Fruit fly (Drosophila melanogaster): ENCODE results near the gene daed.

daed gene

DNA sequence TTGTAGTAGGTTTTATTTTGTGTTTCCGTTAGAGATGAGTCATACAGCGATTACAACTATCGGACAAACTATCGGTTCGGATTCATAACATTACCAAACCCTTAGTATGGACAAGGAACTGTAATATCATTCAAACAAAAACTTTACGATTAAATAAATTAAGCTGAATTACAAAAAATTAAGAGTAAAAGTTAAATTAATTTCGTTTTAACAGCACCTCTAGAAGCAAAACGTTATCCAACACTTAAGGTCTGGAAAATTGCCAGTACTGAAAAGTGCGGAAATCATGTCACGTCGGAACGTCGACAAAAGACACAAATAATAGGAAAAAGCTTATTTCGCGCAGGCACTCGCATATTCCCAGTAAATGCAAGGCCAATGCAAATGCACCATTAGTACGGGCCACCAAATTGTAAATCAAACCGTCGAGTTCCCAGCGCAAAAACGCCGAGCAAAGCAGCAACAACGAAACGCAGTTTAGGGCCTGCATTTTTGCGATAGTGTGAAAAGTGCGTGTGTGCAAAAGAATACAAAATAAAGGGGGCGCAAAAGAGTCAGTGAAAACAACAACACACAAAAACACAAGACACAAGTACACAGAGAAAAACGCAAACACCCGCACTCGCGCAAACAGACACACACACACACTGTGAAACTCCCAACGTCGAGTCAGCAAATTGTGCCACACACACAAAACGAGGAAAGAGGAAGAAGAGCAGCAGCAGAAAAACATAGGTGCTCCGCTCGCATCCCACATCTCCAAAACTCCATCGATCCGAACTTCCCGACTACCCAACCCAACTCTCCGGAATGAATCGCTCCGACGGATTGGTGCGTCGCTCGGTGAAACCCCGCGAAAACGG, 10.4 kb upstream of the daed start, which contains the start of the genes CG15387 and sau:
Gene CG15387, minus strand, starts transcription at position 36 of the 863 bp plus-strand sequence.
Gene sau, plus strand, starts transcription at position 84 of the 863 bp plus-strand sequence.
- peak; percentile 85 for TF ChIP-seq nerfin-2 (GFP tag; IDR thresholded peaks at IDR 0.05; ENCODE audit: partially characterized antibody)
- peak; percentile 65 for TF ChIP-seq croc (GFP tag; conservative IDR thresholded peaks at IDR 0.05)
- peak; percentile 76 for TF ChIP-seq tap (tag; optimal IDR thresholded peaks at IDR 0.05)
- peak; percentile 72 for TF ChIP-seq ato (GFP tag; IDR thresholded peaks at IDR 0.05; ENCODE audit: partially characterized antibody)
- TF ChIP-seq Asciz (GFP tag; optimal IDR thresholded peaks at IDR 0.05) = peak; percentile 76
- peak; percentile 84 for TF ChIP-seq CG17359 (tag; optimal IDR thresholded peaks at IDR 0.05)
- TF ChIP-seq CG12391 (tag; optimal IDR thresholded peaks at IDR 0.05) = peak; percentile 95
- peak; percentile 76 for TF ChIP-seq Lhr (GFP tag; optimal IDR thresholded peaks at IDR 0.05)
- peak; percentile 16 for TF ChIP-seq Dp (GFP tag; optimal IDR thresholded peaks at IDR 0.05)
- TF ChIP-seq MESR4 (GFP tag; optimal IDR thresholded peaks at IDR 0.05) = peak; percentile 42
- TF ChIP-seq so (GFP tag; IDR thresholded peaks at IDR 0.05) = peak; percentile 82
- TF ChIP-seq CG30403 (GFP tag; optimal IDR thresholded peaks at IDR 0.05) = peak; percentile 94
- peak; percentile 32 for TF ChIP-seq pfk (GFP tag; optimal IDR thresholded peaks at IDR 0.05)
- TF ChIP-seq jing (GFP tag; optimal IDR thresholded peaks at IDR 0.05) = peak; percentile 9
- no peak for TF ChIP-seq dan (GFP tag; IDR thresholded peaks at IDR 0.05)
- peak; percentile 92 for TF ChIP-seq Ets97D (GFP tag; optimal IDR thresholded peaks at IDR 0.05)
- peak; percentile 99 for TF ChIP-seq CG10267 (tag; optimal IDR thresholded peaks at IDR 0.05)
- peak; percentile 67 for TF ChIP-seq CG10431 (GFP tag; optimal IDR thresholded peaks at IDR 0.05)
- TF ChIP-seq CG12744 (GFP tag; optimal IDR thresholded peaks at IDR 0.05) = peak; percentile 90
- TF ChIP-seq CG9215 (GFP tag; IDR thresholded peaks at IDR 0.05) = peak; percentile 77
- TF ChIP-seq PHDP (tag; optimal IDR thresholded peaks at IDR 0.05) = peak; percentile 89
- TF ChIP-seq CG32532 (GFP tag; IDR thresholded peaks at IDR 0.05) = peak; percentile 87
- peak; percentile 91 for TF ChIP-seq CoRest (tag; optimal IDR thresholded peaks at IDR 0.05)
- TF ChIP-seq CG9817 (tag; optimal IDR thresholded peaks at IDR 0.05) = peak; percentile 89
- peak; percentile 83 for TF ChIP-seq Dad (GFP tag; optimal IDR thresholded peaks at IDR 0.05)
- peak; percentile 88 for TF ChIP-seq vvl (GFP tag; IDR thresholded peaks at IDR 0.05)
- TF ChIP-seq Hmx (GFP tag; optimal IDR thresholded peaks at IDR 0.05) = peak; percentile 77
- peak; percentile 73 for TF ChIP-seq exex (tag; optimal IDR thresholded peaks at IDR 0.05)
- peak in 1 of 2 experiments; percentile 51 for TF ChIP-seq Hr78 (GFP tag; optimal IDR thresholded peaks at IDR 0.05)
- peak; percentile 93 for TF ChIP-seq chn (GFP tag; optimal IDR thresholded peaks at IDR 0.05)
- peak; percentile 47; the same call in 1 of the 2 replicates for TF ChIP-seq ro (GFP tag; IDR thresholded peaks at IDR 0.05)
- TF ChIP-seq Xrp1 (GFP tag; IDR thresholded peaks at IDR 0.05) = peak; percentile 88
- peak; percentile 94 for TF ChIP-seq unc-4 (GFP tag; IDR thresholded peaks at IDR 0.05; ENCODE audit: partially characterized antibody)
- TF ChIP-seq mam (GFP tag; optimal IDR thresholded peaks at IDR 0.05) = peak; percentile 95
- peak; percentile 58 for TF ChIP-seq CG2875 (GFP tag; optimal IDR thresholded peaks at IDR 0.05)
- peak; percentile 66 for TF ChIP-seq CG4730 (GFP tag; IDR thresholded peaks at IDR 0.05)
- peak; percentile 78; the same call in 1 of the 2 replicates for TF ChIP-seq cas (GFP tag; IDR thresholded peaks at IDR 0.05)
- peak; percentile 77 for TF ChIP-seq CG10979 (tag; optimal IDR thresholded peaks at IDR 0.05)
- peak; percentile 29 for TF ChIP-seq YL-1 (GFP tag; optimal IDR thresholded peaks at IDR 0.05)
- peak; percentile 64 for TF ChIP-seq Nf-YB (GFP tag; optimal IDR thresholded peaks at IDR 0.05)
- TF ChIP-seq hb (GFP tag; IDR thresholded peaks at IDR 0.05; ENCODE audit: partially characterized antibody) = peak; percentile 81
- peak; percentile 91 for TF ChIP-seq trem (tag; optimal IDR thresholded peaks at IDR 0.05)
- peak; percentile 57 for TF ChIP-seq CG6654 (GFP tag; optimal IDR thresholded peaks at IDR 0.05)
- TF ChIP-seq gcm2 (GFP tag; optimal IDR thresholded peaks at IDR 0.05) = no peak
- peak; percentile 63 for TF ChIP-seq CG5180 (GFP tag; optimal IDR thresholded peaks at IDR 0.05)
- no peak for TF ChIP-seq CG14965 (GFP tag; optimal IDR thresholded peaks at IDR 0.05; ENCODE audit: borderline replicate concordance)
- TF ChIP-seq Jarid2 (GFP tag; optimal IDR thresholded peaks at IDR 0.05) = peak; percentile 59
